Fruit fly (Drosophila melanogaster) whole organism, embryonic: ENCODE results near the gene CG10208.

Experiments
- Atf6 ChIP-seq: fragments of 200-800 bp; sonication (Bioruptor generic); IDR thresholded peaks from 2 replicates; pipeline ENCODE4 v1.3.6; 2022; ENCODE audit warnings: missing biosample characterization, missing genetic modification characterization
- Bgb ChIP-seq: fragments of 200-800 bp; sonication (Bioruptor generic); IDR thresholded peaks from 2 replicates; pipeline ENCODE4 v1.3.6; 2022; ENCODE audit warnings: missing biosample characterization, missing genetic modification characterization; ENCODE audit not compliant: partially characterized antibody
- CG10565 ChIP-seq: fragments of 200-800 bp; sonication (Bioruptor generic); optimal IDR thresholded peaks from 3 replicates; lab custom pipeline; 2016; ENCODE audit warnings: missing biosample characterization, mild to moderate bottlenecking, missing genetic modification characterization
- CG11456 ChIP-seq: fragments of 200-800 bp; sonication (Bioruptor generic); IDR thresholded peaks from 3 replicates; pipeline ENCODE4 v1.3.6; 2022; ENCODE audit warnings: missing biosample characterization, missing genetic modification characterization
- CG13424 ChIP-seq: fragments of 200-800 bp; sonication (Bioruptor generic); optimal IDR thresholded peaks from 2 replicates; lab custom pipeline; 2019; ENCODE audit warnings: missing biosample characterization, mild to moderate bottlenecking, missing genetic modification characterization, moderate library complexity
- CG15011 ChIP-seq: fragments of 200-800 bp; sonication (Bioruptor generic); optimal IDR thresholded peaks from 3 replicates; lab custom pipeline; 2018; ENCODE audit warnings: missing biosample characterization, mild to moderate bottlenecking, missing genetic modification characterization
- CG15269 ChIP-seq: fragments of 200-800 bp; sonication (Bioruptor generic); optimal IDR thresholded peaks from 2 replicates; lab custom pipeline; 2018; ENCODE audit warnings: missing biosample characterization, mild to moderate bottlenecking, missing genetic modification characterization, moderate library complexity
- CG17186 ChIP-seq: fragments of 200-800 bp; sonication (Bioruptor generic); optimal IDR thresholded peaks from 3 replicates; lab custom pipeline; 2017; ENCODE audit warnings: missing biosample characterization, missing genetic modification reagents, missing genetic modification characterization
- CG17568 ChIP-seq: fragments of 200-800 bp; sonication (Bioruptor generic); optimal IDR thresholded peaks from 2 replicates; lab custom pipeline; 2018; ENCODE audit warnings: missing biosample characterization, mild to moderate bottlenecking, missing genetic modification characterization, moderate library complexity
- CG17829 ChIP-seq: fragments of 200-800 bp; optimal IDR thresholded peaks from 2 replicates; lab custom pipeline; 2019; ENCODE audit warnings: missing biosample characterization, mild to moderate bottlenecking, missing genetic modification characterization, moderate library complexity
- CG32772 ChIP-seq: fragments of 200-800 bp; sonication (Bioruptor generic); IDR thresholded peaks from 2 replicates; pipeline ENCODE4 v1.3.6; 2022; ENCODE audit warnings: missing biosample characterization, missing genetic modification characterization
- CG3281 ChIP-seq: fragments of 200-800 bp; sonication (Bioruptor generic); optimal IDR thresholded peaks from 3 replicates; lab custom pipeline; 2017; ENCODE audit warnings: missing biosample characterization, mild to moderate bottlenecking, missing genetic modification characterization
- CG34376 ChIP-seq: fragments of 200-800 bp; sonication (Bioruptor generic); optimal IDR thresholded peaks from 2 replicates; lab custom pipeline; 2018; ENCODE audit warnings: missing biosample characterization, mild to moderate bottlenecking, missing genetic modification characterization
- CG3995 ChIP-seq: fragments of 200-800 bp; sonication (Bioruptor generic); optimal IDR thresholded peaks from 3 replicates; lab custom pipeline; 2016; ENCODE audit warnings: missing biosample characterization, missing genetic modification characterization
- CG6791 ChIP-seq: fragments of 200-800 bp; sonication (Bioruptor generic); IDR thresholded peaks from 3 replicates; pipeline ENCODE4 v1.3.6; 2022; ENCODE audit warnings: missing biosample characterization, missing genetic modification characterization; ENCODE audit not compliant: partially characterized antibody
- CG7786 ChIP-seq: fragments of 200-800 bp; sonication (Bioruptor generic); optimal IDR thresholded peaks from 2 replicates; lab custom pipeline; 2016; ENCODE audit warnings: missing biosample characterization, missing genetic modification characterization
- CHES-1-like ChIP-seq: fragments of 200-800 bp; sonication (Bioruptor generic); optimal IDR thresholded peaks from 2 replicates; lab custom pipeline; 2016; ENCODE audit warnings: missing biosample characterization, missing genetic modification characterization
- Camta ChIP-seq: fragments of 200-800 bp; sonication (Bioruptor generic); optimal IDR thresholded peaks from 2 replicates; lab custom pipeline; 2016; ENCODE audit warnings: missing biosample characterization, missing genetic modification characterization
- D19B ChIP-seq: fragments of 200-800 bp; sonication (Bioruptor generic); optimal IDR thresholded peaks from 2 replicates; lab custom pipeline; 2017; ENCODE audit warnings: missing biosample characterization, mild to moderate bottlenecking, missing genetic modification characterization
- Dp ChIP-seq: fragments of 200-800 bp; sonication (Bioruptor generic); optimal IDR thresholded peaks from 2 replicates; lab custom pipeline; 2018; ENCODE audit warnings: missing biosample characterization, mild to moderate bottlenecking, missing genetic modification characterization, moderate library complexity
- HLH3B ChIP-seq: fragments of 200-800 bp; sonication (Bioruptor generic); IDR thresholded peaks from 2 replicates; pipeline ENCODE4 v1.3.6; 2022; ENCODE audit warnings: missing biosample characterization, missing genetic modification characterization
- HmgZ ChIP-seq: fragments of 200-800 bp; sonication (Bioruptor generic); optimal IDR thresholded peaks from 2 replicates; lab custom pipeline; 2018; ENCODE audit warnings: missing biosample characterization, mild to moderate bottlenecking, missing genetic modification characterization
- Hmr ChIP-seq: fragments of 200-800 bp; sonication (Bioruptor generic); optimal IDR thresholded peaks from 3 replicates; lab custom pipeline; 2017; ENCODE audit warnings: mild to moderate bottlenecking, missing biosample characterization, missing genetic modification reagents, missing genetic modification characterization
- Jarid2 ChIP-seq: fragments of 200-800 bp; sonication (Bioruptor generic); optimal IDR thresholded peaks from 3 replicates; lab custom pipeline; 2017; ENCODE audit warnings: mild to moderate bottlenecking, missing biosample characterization, missing genetic modification reagents, missing genetic modification characterization
- Mes4 ChIP-seq: fragments of 200-800 bp; sonication (Bioruptor generic); optimal IDR thresholded peaks from 2 replicates; lab custom pipeline; 2016; ENCODE audit warnings: missing biosample characterization, missing genetic modification characterization
- NC2α ChIP-seq: fragments of 200-800 bp; sonication (Bioruptor generic); optimal IDR thresholded peaks from 2 replicates; lab custom pipeline; 2016; ENCODE audit warnings: missing biosample characterization, missing genetic modification characterization
- Nf-YB ChIP-seq: fragments of 200-800 bp; sonication (Bioruptor generic); optimal IDR thresholded peaks from 3 replicates; lab custom pipeline; 2019; ENCODE audit warnings: missing biosample characterization, mild to moderate bottlenecking, missing genetic modification characterization, moderate library complexity
- Nf-YC ChIP-seq: fragments of 200-800 bp; optimal IDR thresholded peaks from 3 replicates; lab custom pipeline; 2019; ENCODE audit warnings: missing biosample characterization, mild to moderate bottlenecking, missing genetic modification characterization, moderate library complexity
- PHDP ChIP-seq: fragments of 200-800 bp; sonication (Bioruptor generic); optimal IDR thresholded peaks from 3 replicates; lab custom pipeline; 2018; ENCODE audit warnings: missing biosample characterization, mild to moderate bottlenecking, missing genetic modification characterization, moderate library complexity
- Ravus ChIP-seq: fragments of 200-800 bp; sonication (Bioruptor generic); IDR thresholded peaks from 2 replicates; pipeline ENCODE4 v1.3.6; 2022; ENCODE audit warnings: missing biosample characterization, missing genetic modification characterization
- Side ChIP-seq: fragments of 200-800 bp; sonication (Bioruptor generic); optimal IDR thresholded peaks from 2 replicates; lab custom pipeline; 2016; ENCODE audit warnings: missing biosample characterization, missing genetic modification characterization
- Stat92E ChIP-seq, 3 experiments: fragments of >200 bp in 2 of 3; fragments of 200-800 bp in 1 of 3; sonication (Bioruptor generic) in 1 of 3; optimal IDR thresholded peaks; 2 replicates each; lab custom pipeline; 2017 to 2019; ENCODE audit warnings: missing biosample characterization in 3 of 3, missing genetic modification characterization in 3 of 3, mild to moderate bottlenecking in 1 of 3, moderate library complexity in 1 of 3
- Xrp1 ChIP-seq: fragments of 200-800 bp; sonication (Bioruptor generic); IDR thresholded peaks from 2 replicates; pipeline ENCODE4 v1.3.6; 2022; ENCODE audit warnings: missing biosample characterization, missing genetic modification characterization
- gt ChIP-seq: fragments of 200-800 bp; sonication (Bioruptor generic); IDR thresholded peaks from 2 replicates; pipeline ENCODE4 v1.3.6; 2022; ENCODE audit warnings: missing biosample characterization, missing genetic modification characterization
- her ChIP-seq: fragments of 200-800 bp; sonication (Bioruptor generic); optimal IDR thresholded peaks from 2 replicates; lab custom pipeline; 2016; ENCODE audit warnings: missing biosample characterization, missing genetic modification characterization
- hkb ChIP-seq, 2 experiments: fragments of 200-800 bp in 1 of 2; fragments of >200 bp in 1 of 2; sonication (Bioruptor generic) in 1 of 2; IDR thresholded peaks in 1 of 2; optimal IDR thresholded peaks in 1 of 2; 2 replicates each; pipeline versions ENCODE4 v1.3.6 to Lab custom; 2017 to 2022; ENCODE audit warnings: missing biosample characterization in 1 of 2, missing genetic modification characterization in 1 of 2
- lilli ChIP-seq: fragments of 200-800 bp; sonication (Bioruptor generic); optimal IDR thresholded peaks from 3 replicates; lab custom pipeline; 2016; ENCODE audit warnings: missing biosample characterization, missing genetic modification characterization
- mam ChIP-seq: fragments of 200-800 bp; sonication (Bioruptor generic); optimal IDR thresholded peaks from 3 replicates; lab custom pipeline; 2016; ENCODE audit warnings: missing biosample characterization, missing genetic modification characterization
- nmo ChIP-seq: fragments of 200-800 bp; sonication (Bioruptor generic); optimal IDR thresholded peaks from 2 replicates; lab custom pipeline; 2018; ENCODE audit warnings: missing biosample characterization, mild to moderate bottlenecking, missing genetic modification characterization, moderate library complexity
- pfk ChIP-seq: fragments of 200-800 bp; sonication (Bioruptor generic); optimal IDR thresholded peaks from 2 replicates; lab custom pipeline; 2018; ENCODE audit warnings: missing biosample characterization, mild to moderate bottlenecking, missing genetic modification characterization, moderate library complexity
- pita ChIP-seq: fragments of 200-800 bp; sonication (Bioruptor generic); optimal IDR thresholded peaks from 2 replicates; lab custom pipeline; 2017; ENCODE audit warnings: missing biosample characterization, mild to moderate bottlenecking, missing genetic modification characterization
- row ChIP-seq: fragments of 200-800 bp; sonication (Bioruptor generic); IDR thresholded peaks from 3 replicates; pipeline ENCODE4 v1.3.6; 2022; ENCODE audit warnings: missing biosample characterization, missing genetic modification characterization
- sima ChIP-seq: fragments of 200-800 bp; sonication (Bioruptor generic); optimal IDR thresholded peaks from 2 replicates; lab custom pipeline; 2016; ENCODE audit warnings: missing biosample characterization, missing genetic modification characterization
- sna ChIP-seq: fragments of 200-800 bp; sonication (Bioruptor generic); IDR thresholded peaks from 2 replicates; pipeline ENCODE4 v1.3.6; 2022; ENCODE audit warnings: missing biosample characterization, missing genetic modification characterization; ENCODE audit not compliant: partially characterized antibody
- ssp ChIP-seq: fragments of 200-800 bp; sonication (Bioruptor generic); IDR thresholded peaks from 2 replicates; pipeline ENCODE4 v1.3.6; 2022; ENCODE audit warnings: missing biosample characterization, missing genetic modification characterization
- tgo ChIP-seq: fragments of 200-800 bp; sonication (Bioruptor generic); IDR thresholded peaks from 3 replicates; pipeline ENCODE4 v1.3.6; 2022; ENCODE audit warnings: missing biosample characterization, missing genetic modification characterization
- tll ChIP-seq, 2 experiments: fragments of 200-800 bp in 1 of 2; fragments of >200 bp in 1 of 2; sonication (Bioruptor generic) in 1 of 2; optimal IDR thresholded peaks; 2 replicates each; lab custom pipeline; 2017 to 2019; ENCODE audit warnings: missing biosample characterization in 2 of 2, missing genetic modification characterization in 2 of 2, mild to moderate bottlenecking in 1 of 2, moderate library complexity in 1 of 2
- ttk ChIP-seq: fragments of 200-800 bp; sonication (Bioruptor generic); IDR thresholded peaks from 2 replicates; pipeline ENCODE4 v2.1.2; 2022; ENCODE audit warnings: missing biosample characterization, missing genetic modification characterization
- vfl ChIP-seq: fragments of 200-800 bp; sonication (Bioruptor generic); optimal IDR thresholded peaks from 2 replicates; lab custom pipeline; 2016; ENCODE audit warnings: missing biosample characterization, missing genetic modification characterization

CG10208 gene

DNA sequence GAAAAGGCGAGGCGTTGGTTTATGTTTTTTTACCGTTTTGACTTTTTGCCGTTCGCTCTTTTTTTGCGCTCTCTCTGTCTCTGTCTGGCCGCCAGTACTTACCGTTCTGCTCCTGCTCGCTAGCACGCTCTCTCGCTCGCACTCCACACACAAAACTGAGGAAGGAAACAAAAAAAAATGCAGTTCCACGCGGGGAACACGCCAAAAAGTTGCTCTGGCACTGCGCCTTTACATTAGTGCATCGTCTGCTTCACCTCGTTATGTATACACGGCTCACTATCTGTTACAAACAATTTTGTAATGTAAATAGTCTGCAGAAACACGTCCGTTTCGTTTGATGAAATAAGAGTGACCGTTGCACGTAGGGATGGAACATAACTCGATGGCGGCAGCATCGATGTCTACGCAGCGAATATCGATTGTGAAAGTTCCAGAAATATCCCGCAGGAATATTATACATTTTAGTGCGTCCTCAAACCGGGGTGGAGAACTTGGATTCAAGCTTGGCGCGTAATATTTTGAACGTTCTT, 45.0 kb upstream of the CG10208 start, which contains the start of the genes CG33111 and eIF4G2 (continued):
- peak; percentile 66 for TF ChIP-seq Jarid2 (GFP tag; lab: Kevin White, UChicago)
- peak; percentile 89 for TF ChIP-seq Bgb (GFP tag; lab: Robert Waterston, UW)
- peak; percentile 34 for TF ChIP-seq CG34376 (GFP tag; lab: Kevin White, UChicago)
- TF ChIP-seq nmo (GFP tag; lab: Kevin White, UChicago), result peak; percentile 53
- TF ChIP-seq sna (GFP tag; lab: Robert Waterston, UW), result peak; percentile 60
- TF ChIP-seq CG3995, result peak; percentile 49
- peak; percentile 58 for TF ChIP-seq vfl (GFP tag; lab: Kevin White, UChicago)
- no peak for TF ChIP-seq CG7786 (GFP tag; lab: Kevin White, UChicago)
- no peak for TF ChIP-seq hkb (optimal IDR thresholded peaks at IDR 0.05; lab: Kevin White, UChicago)
- TF ChIP-seq hkb (GFP tag; IDR thresholded peaks at IDR 0.05; lab: Robert Waterston, UW), result no peak
- TF ChIP-seq CG17829 (tag; lab: Kevin White, UChicago), result peak; percentile 54
- peak; percentile 91 for TF ChIP-seq CG6791 (GFP tag; lab: Robert Waterston, UW)
- TF ChIP-seq Mes4 (GFP tag; lab: Kevin White, UChicago), result peak; percentile 36
- peak; percentile 79 to 97 for TF ChIP-seq tll (GFP tag; optimal IDR thresholded peaks at IDR 0.05; lab: Kevin White, UChicago)
- TF ChIP-seq tgo (GFP tag; lab: Robert Waterston, UW), result no peak
- no peak for TF ChIP-seq gt (GFP tag; lab: Robert Waterston, UW)
- TF ChIP-seq CG13424 (tag; lab: Kevin White, UChicago), result peak; percentile 33
- TF ChIP-seq row, result peak; percentile 37; the same call in 2 of the 3 replicates
- peak; percentile 95 for TF ChIP-seq Dp
- TF ChIP-seq Nf-YC (tag; lab: Kevin White, UChicago), result peak; percentile 58
- peak; percentile 22 for TF ChIP-seq Camta (GFP tag; lab: Kevin White, UChicago)
- TF ChIP-seq HmgZ, result peak; percentile 74
- TF ChIP-seq HLH3B (GFP tag; lab: Robert Waterston, UW), result no peak
- no peak for TF ChIP-seq ttk (GFP tag; lab: Robert Waterston, UW)
- TF ChIP-seq CG17186, result peak; percentile 86
- peak; percentile 20 for TF ChIP-seq CG15269 (tag; lab: Kevin White, UChicago)
- no peak for TF ChIP-seq Ravus (GFP tag; lab: Robert Waterston, UW)
- peak; percentile 13 for TF ChIP-seq CG17568 (GFP tag; lab: Kevin White, UChicago)
- no peak for TF ChIP-seq CG3281 (GFP tag; lab: Kevin White, UChicago)
- peak; percentile 51 for TF ChIP-seq mam (GFP tag; lab: Kevin White, UChicago)
- TF ChIP-seq D19B, result no peak
- TF ChIP-seq CG11456 (GFP tag; lab: Robert Waterston, UW), result peak; percentile 35; the same call in 1 of the 3 replicates
- no peak for TF ChIP-seq CG32772 (GFP tag; lab: Robert Waterston, UW)
- no peak for TF ChIP-seq CG15011 (GFP tag; lab: Kevin White, UChicago)
- TF ChIP-seq Atf6 (GFP tag; lab: Robert Waterston, UW), result 0 out of 2 replicates have a peak, but pooled peaks have one; percentile 46
- peak; percentile 36 for TF ChIP-seq PHDP (tag; lab: Kevin White, UChicago)
- TF ChIP-seq ssp, result 0 out of 2 replicates have a peak, but pooled peaks have one; percentile 17
- peak; percentile 38; the same call in 1 of the 2 replicates for TF ChIP-seq Xrp1
- TF ChIP-seq Nf-YB (GFP tag; lab: Kevin White, UChicago), result peak; percentile 24
- TF ChIP-seq lilli (GFP tag; lab: Kevin White, UChicago), result peak; percentile 50
- peak; percentile 62 for TF ChIP-seq CHES-1-like (GFP tag; lab: Kevin White, UChicago)
- TF ChIP-seq sima (GFP tag; lab: Kevin White, UChicago), result no peak
- peak; percentile 36 for TF ChIP-seq pfk (GFP tag; lab: Kevin White, UChicago)
- TF ChIP-seq her (GFP tag; lab: Kevin White, UChicago), result peak; percentile 43
- no peak for TF ChIP-seq NC2α (GFP tag; lab: Kevin White, UChicago)
- TF ChIP-seq Stat92E (GFP tag; optimal IDR thresholded peaks at IDR 0.05; lab: Kevin White, UChicago), result peak in 1 of 3 experiments; percentile 79
- TF ChIP-seq pita (GFP tag; lab: Kevin White, UChicago), result peak; percentile 90
- no peak for TF ChIP-seq CG10565 (GFP tag; lab: Kevin White, UChicago)
- TF ChIP-seq Hmr (GFP tag; lab: Kevin White, UChicago), result peak; percentile 73
- TF ChIP-seq Side (GFP tag; lab: Kevin White, UChicago), result peak; percentile 23
